Worm (Caenorhabditis elegans): ENCODE results near the gene Y39D8A.1.

Gene Y39D8A.1

DNA sequence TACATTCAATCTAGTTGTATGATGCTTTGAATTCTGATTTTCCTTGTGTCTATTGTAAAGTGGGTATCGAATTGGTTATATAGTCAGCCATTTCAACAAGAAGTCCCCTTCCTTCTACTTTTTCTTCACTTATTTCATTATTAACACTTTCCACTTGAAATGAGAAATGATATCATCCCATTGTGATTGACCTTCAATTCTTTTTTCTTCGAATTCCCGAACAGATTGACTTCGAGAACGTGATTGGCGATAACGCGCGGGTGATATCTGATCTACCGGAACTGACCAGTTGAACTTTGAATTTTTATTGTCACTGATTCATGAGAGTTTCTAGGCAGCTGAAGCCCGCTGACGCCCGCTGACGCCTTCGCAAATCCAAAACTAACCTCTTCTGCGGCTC is 40.3 kb upstream of the Y39D8A.1 start:
- TF ChIP-seq egl-18 (GFP tag; IDR thresholded peaks at IDR 0.05) (0 out of 2 replicates have a peak, but pooled peaks have one; percentile 17), atf-7 (tag; optimal IDR thresholded peaks at IDR 0.05) (no peak), C06A6.2 (GFP tag; conservative IDR thresholded peaks at IDR 0.05) (peak; percentile 40; the same call in 1 of the 2 replicates), madf-8 (GFP tag; conservative IDR thresholded peaks at IDR 0.05) (no peak), D2030.7 (GFP tag; IDR thresholded peaks at IDR 0.05) (no peak), F52B5.7 (tag; optimal IDR thresholded peaks at IDR 0.05) (no peak)

DNA sequence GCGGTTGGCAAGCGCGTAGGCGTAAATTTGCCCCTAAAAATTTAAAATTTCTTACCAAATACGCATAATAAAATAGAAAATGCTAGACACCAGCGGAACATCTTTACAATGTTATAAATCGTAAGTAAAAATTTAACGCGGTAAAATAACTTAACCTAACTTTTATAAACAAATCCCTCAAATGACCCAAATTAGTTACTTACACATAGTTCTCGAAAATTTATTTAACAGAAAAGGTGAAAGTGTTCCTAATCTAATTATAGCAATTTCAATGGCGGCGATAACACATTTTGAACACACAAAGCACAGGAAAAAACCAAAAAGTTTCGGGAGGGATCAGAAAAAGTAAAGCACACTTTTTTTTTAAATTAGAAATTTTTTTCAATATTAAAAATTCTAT is 38.3 kb upstream of the Y39D8A.1 start, which contains the start of gene mltn-8:
TSS of gene mltn-8 (minus strand) at position 101 of the 400 bp plus-strand sequence.
- TF ChIP-seq F22D6.2 (tag; optimal IDR thresholded peaks at IDR 0.05) = no peak
- TF ChIP-seq let-607 (tag; optimal IDR thresholded peaks at IDR 0.05) = no peak
- TF ChIP-seq C06A6.2 (GFP tag; conservative IDR thresholded peaks at IDR 0.05) = no peak
- no peak for TF ChIP-seq lin-35 (GFP tag; optimal IDR thresholded peaks at IDR 0.05)

DNA sequence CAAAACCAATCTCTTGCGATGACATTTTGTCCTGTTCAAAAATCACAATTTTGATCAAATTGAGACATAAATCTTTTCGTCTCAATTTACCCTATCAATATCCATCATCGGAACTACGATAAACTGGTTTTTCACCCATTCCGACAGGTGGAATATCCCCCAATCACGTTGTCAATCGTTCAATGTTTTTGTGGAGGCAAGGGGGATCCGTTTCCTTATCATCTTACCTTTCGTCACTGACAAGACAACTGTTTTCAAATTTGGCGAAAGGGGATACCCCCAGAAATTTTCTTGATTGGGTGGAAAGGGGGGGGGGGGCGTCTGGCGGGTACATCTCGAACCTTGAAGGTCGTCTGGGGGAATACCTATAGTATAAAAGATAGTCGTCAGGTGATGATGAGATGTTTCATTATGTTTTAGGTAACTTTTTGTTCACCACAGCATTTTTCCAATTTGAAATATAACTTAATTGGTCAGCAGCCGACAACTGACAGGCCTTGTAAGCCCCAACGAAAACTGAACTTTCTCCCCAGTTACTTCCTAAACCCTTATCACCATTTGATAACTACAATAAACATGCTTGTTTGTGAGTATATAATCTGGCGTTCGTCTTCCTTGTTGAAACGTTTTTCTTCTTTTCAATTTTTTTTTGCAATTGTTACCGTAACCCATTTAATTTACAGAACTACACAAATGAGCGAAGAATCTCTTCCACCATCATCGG is 37.1 kb upstream of the Y39D8A.1 start, which contains the start of gene ZK6.8:
TSS of gene ZK6.8 (plus strand) at position 682 of the 724 bp plus-strand sequence.
- TF ChIP-seq somi-1 (GFP tag; optimal IDR thresholded peaks at IDR 0.05) (peak; percentile 92), lin-40 (tag; optimal IDR thresholded peaks at IDR 0.05) (peak; percentile 48), rec-8 (tag; optimal IDR thresholded peaks at IDR 0.05) (no peak), F22D6.2 (tag; optimal IDR thresholded peaks at IDR 0.05) (peak; percentile 19), die-1 (tag; optimal IDR thresholded peaks at IDR 0.05) (peak; percentile 42), C06A6.2 (GFP tag; conservative IDR thresholded peaks at IDR 0.05) (0 out of 2 replicates have a peak, but pooled peaks have one; percentile 53), lin-26 (GFP tag; IDR thresholded peaks at IDR 0.05) (0 out of 2 replicates have a peak, but pooled peaks have one; percentile 36), snpc-4 (GFP tag; optimal IDR thresholded peaks at IDR 0.05) (no peak), snpc-4 (tag; optimal IDR thresholded peaks at IDR 0.05) (peak in 3 of 4 experiments; percentile 66 to 73 (median 73)), repo-1 (tag; optimal IDR thresholded peaks at IDR 0.05) (no peak), ztf-26 (tag; optimal IDR thresholded peaks at IDR 0.05) (peak; percentile 57)

DNA sequence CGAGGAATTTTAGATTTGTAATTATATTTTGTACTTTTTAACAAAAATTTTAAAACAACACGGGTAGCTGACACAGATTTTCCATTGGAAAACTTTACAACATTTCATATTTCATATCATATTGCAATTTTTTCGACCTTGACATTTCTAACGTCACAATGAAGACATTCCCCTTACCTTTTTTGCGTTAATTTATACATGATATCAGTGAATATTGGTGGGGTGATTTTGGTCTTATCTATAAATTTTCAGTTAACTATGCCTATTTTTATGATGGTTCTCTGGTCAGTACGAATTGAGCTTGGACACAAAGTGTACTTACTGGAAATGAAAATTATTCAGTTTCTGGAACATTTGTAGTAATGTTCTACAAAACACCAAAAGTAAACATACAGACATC is 34.0 kb upstream of the Y39D8A.1 start:
- TF ChIP-seq ceh-58 (GFP tag; IDR thresholded peaks at IDR 0.05) = no peak
- TF ChIP-seq ceh-27 (GFP tag; optimal IDR thresholded peaks at IDR 0.05) = no peak
- no peak for TF ChIP-seq ztf-26 (tag; optimal IDR thresholded peaks at IDR 0.05)
- peak; percentile 65 for TF ChIP-seq nhr-80 (tag; optimal IDR thresholded peaks at IDR 0.05)
- no peak for TF ChIP-seq aptf-2 (GFP tag; conservative IDR thresholded peaks at IDR 0.05)
- TF ChIP-seq F55B11.4 (tag; optimal IDR thresholded peaks at IDR 0.05; ENCODE audit: borderline replicate concordance, insufficient read depth) = no peak
- TF ChIP-seq nfyb-1 (GFP tag; IDR thresholded peaks at IDR 0.05) = 0 out of 2 replicates have a peak, but pooled peaks have one; percentile 58
- no peak for TF ChIP-seq nhr-120 (GFP tag; IDR thresholded peaks at IDR 0.05)
- no peak for TF ChIP-seq F39B2.1 (GFP tag; IDR thresholded peaks at IDR 0.05)

DNA sequence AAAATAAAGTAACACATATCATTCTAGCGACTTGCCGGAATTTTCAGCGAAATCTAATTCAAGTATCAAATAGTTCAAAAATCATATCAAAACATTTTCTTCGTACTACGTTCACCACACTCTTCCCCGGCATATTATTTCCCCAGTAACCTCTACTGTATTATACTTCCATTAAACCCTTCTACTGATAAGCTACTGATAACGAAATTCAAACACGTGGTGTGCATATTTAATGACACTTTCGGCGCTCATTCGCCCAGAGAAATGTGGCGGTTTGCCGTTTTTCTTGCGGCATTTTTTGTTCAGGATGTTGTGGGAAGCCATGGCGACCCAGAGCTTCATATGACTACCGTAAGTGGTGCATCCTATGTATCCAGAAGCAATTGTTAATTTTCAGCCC is 33.0 kb upstream of the Y39D8A.1 start, which contains the start of gene lipl-5:
TSS of gene lipl-5 (plus strand) at position 259 of the 400 bp plus-strand sequence.
- TF ChIP-seq ztf-22 (GFP tag; optimal IDR thresholded peaks at IDR 0.05) (peak; percentile 10), ceh-100 (GFP tag; IDR thresholded peaks at IDR 0.05) (no peak), him-1 (tag; optimal IDR thresholded peaks at IDR 0.05) (no peak), cebp-1 (GFP tag; IDR thresholded peaks at IDR 0.05) (no peak), cebp-1 (tag; optimal IDR thresholded peaks at IDR 0.05) (peak; percentile 26), madf-3 (GFP tag; IDR thresholded peaks at IDR 0.05) (no peak), snpc-4 (GFP tag; optimal IDR thresholded peaks at IDR 0.05) (no peak), snpc-4 (tag; optimal IDR thresholded peaks at IDR 0.05) (peak in 1 of 4 experiments; percentile 16), nhr-80 (tag; optimal IDR thresholded peaks at IDR 0.05) (peak; percentile 79), B0261.1 (tag; optimal IDR thresholded peaks at IDR 0.05) (no peak), F37B4.10 (GFP tag; IDR thresholded peaks at IDR 0.05) (no peak)

Data from whole organism, young adult.